Fruit fly (Drosophila melanogaster) whole organism: ENCODE measurements around the gene CG42571.

Experiments used
- CG8478 ChIP-seq: fragments of >200 bp; optimal IDR thresholded peaks from 2 replicates; lab custom pipeline; 2018; ENCODE audit warnings: inconsistent platforms
- Dll ChIP-seq: fragments of >200 bp; optimal IDR thresholded peaks from 2 replicates; lab custom pipeline; 2017
- EcR ChIP-seq, 2 experiments: fragments of >200 bp; optimal IDR thresholded peaks; 2 replicates each; lab custom pipeline; 2017; ENCODE audit warnings: missing biosample characterization in 2 of 2, missing genetic modification characterization in 2 of 2, missing genetic modification reagents in 2 of 2
- pan ChIP-seq: fragments of >200 bp; optimal IDR thresholded peaks from 2 replicates; lab custom pipeline; 2017
- psq ChIP-seq: fragments of >200 bp; optimal IDR thresholded peaks from 2 replicates; lab custom pipeline; 2017
- usp ChIP-seq: fragments of >200 bp; optimal IDR thresholded peaks from 2 replicates; lab custom pipeline; 2017; ENCODE audit warnings: missing biosample characterization, missing genetic modification characterization, mixed read lengths

dm6 chr3L:15712063-15712462 lies 4.2 kb upstream of the CG42571 start:
- TF ChIP-seq pan (lab: Kevin White, UChicago), result no peak
- TF ChIP-seq psq (lab: Kevin White, UChicago), result no peak
- TF ChIP-seq Dll (lab: Kevin White, UChicago), result no peak
- TF ChIP-seq EcR (GFP tag; optimal IDR thresholded peaks at IDR 0.05; lab: Kevin White, UChicago), result no peak
- TF ChIP-seq CG8478 (lab: Kevin White, UChicago), result no peak
- no peak for TF ChIP-seq usp (GFP tag; lab: Kevin White, UChicago)
